Fruit fly (Drosophila melanogaster): Measurements from ENCODE around the gene Nepl19.

The Nepl19 gene

dm6 chr3R:28859058-28859526 lies 20.8 kb downstream of the Nepl19 start, which contains the start of gene Inx3 (continued):
- TF ChIP-seq B-H1 (GFP tag; IDR thresholded peaks at IDR 0.05), result no peak
- 0 out of 3 replicates have a peak, but pooled peaks have one; percentile 24 for TF ChIP-seq CG6791 (GFP tag; IDR thresholded peaks at IDR 0.05; ENCODE audit: partially characterized antibody)
- no peak for TF ChIP-seq ems (GFP tag; optimal IDR thresholded peaks at IDR 0.05)
- TF ChIP-seq CG8290 (GFP tag; optimal IDR thresholded peaks at IDR 0.05), result no peak
- no peak for TF ChIP-seq CG8290 (tag; optimal IDR thresholded peaks at IDR 0.05)
- no peak for TF ChIP-seq MBD-R2 (GFP tag; IDR thresholded peaks at IDR 0.05)
- no peak for TF ChIP-seq bsh (GFP tag; optimal IDR thresholded peaks at IDR 0.05)
- TF ChIP-seq HmgZ (tag; optimal IDR thresholded peaks at IDR 0.05), result no peak
- no peak for TF ChIP-seq CG10147 (GFP tag; optimal IDR thresholded peaks at IDR 0.05)
- no peak for TF ChIP-seq corto (GFP tag; optimal IDR thresholded peaks at IDR 0.05)
- TF ChIP-seq CG17829 (tag; optimal IDR thresholded peaks at IDR 0.05), result peak; percentile 35
- TF ChIP-seq tio (GFP tag; optimal IDR thresholded peaks at IDR 0.05), result no peak
- no peak for TF ChIP-seq nau (GFP tag; optimal IDR thresholded peaks at IDR 0.05)
- TF ChIP-seq CG9876 (GFP tag; optimal IDR thresholded peaks at IDR 0.05), result no peak
- no peak for TF ChIP-seq nerfin-2 (GFP tag; IDR thresholded peaks at IDR 0.05; ENCODE audit: partially characterized antibody)
- no peak for TF ChIP-seq ttk (GFP tag; IDR thresholded peaks at IDR 0.05)
- no peak for TF ChIP-seq da (GFP tag; optimal IDR thresholded peaks at IDR 0.05)
- TF ChIP-seq wek (GFP tag; optimal IDR thresholded peaks at IDR 0.05), result peak; percentile 4
- no peak for TF ChIP-seq NC2α (GFP tag; optimal IDR thresholded peaks at IDR 0.05)
- no peak for TF ChIP-seq CG31365 (tag; optimal IDR thresholded peaks at IDR 0.05)
- TF ChIP-seq maf-S (GFP tag; optimal IDR thresholded peaks at IDR 0.05), result no peak
- no peak for TF ChIP-seq CG1792 (GFP tag; optimal IDR thresholded peaks at IDR 0.05)
- no peak for TF ChIP-seq esg (GFP tag; conservative IDR thresholded peaks at IDR 0.05)

dm6 chr3R:28858241-28858647 lies 21.7 kb downstream of the Nepl19 start:
- TF ChIP-seq da (GFP tag; optimal IDR thresholded peaks at IDR 0.05) (no peak), CG10321 (GFP tag; IDR thresholded peaks at IDR 0.05) (peak; percentile 94), Hand (GFP tag; optimal IDR thresholded peaks at IDR 0.05) (no peak), vfl (GFP tag; optimal IDR thresholded peaks at IDR 0.05) (no peak), Mrtf (GFP tag; IDR thresholded peaks at IDR 0.05) (no peak), en (GFP tag; optimal IDR thresholded peaks at IDR 0.05) (no peak), Max (GFP tag; optimal IDR thresholded peaks at IDR 0.05) (no peak), CG3838 (GFP tag; optimal IDR thresholded peaks at IDR 0.05) (no peak), gt (GFP tag; IDR thresholded peaks at IDR 0.05) (no peak), kni (GFP tag; optimal IDR thresholded peaks at IDR 0.05) (peak; percentile 8), Hey (tag; optimal IDR thresholded peaks at IDR 0.05) (no peak), H2.0 (GFP tag; IDR thresholded peaks at IDR 0.05) (no peak), Opbp (GFP tag; IDR thresholded peaks at IDR 0.05; ENCODE audit: partially characterized antibody) (no peak; the same call in 2 of the 3 replicates), twi (tag; optimal IDR thresholded peaks at IDR 0.05) (no peak), slou (GFP tag; optimal IDR thresholded peaks at IDR 0.05) (no peak), HmgD (GFP tag; optimal IDR thresholded peaks at IDR 0.05) (no peak), CG14965 (GFP tag; optimal IDR thresholded peaks at IDR 0.05; ENCODE audit: borderline replicate concordance) (no peak), Dad (GFP tag; optimal IDR thresholded peaks at IDR 0.05) (no peak), dati (GFP tag; IDR thresholded peaks at IDR 0.05) (no peak), stwl (tag; optimal IDR thresholded peaks at IDR 0.05) (peak; percentile 35), CG4282 (GFP tag; optimal IDR thresholded peaks at IDR 0.05) (no peak), CG8290 (GFP tag; optimal IDR thresholded peaks at IDR 0.05) (peak; percentile 24), CG8290 (tag; optimal IDR thresholded peaks at IDR 0.05) (no peak), prd (optimal IDR thresholded peaks at IDR 0.05) (no peak), prd (GFP tag; IDR thresholded peaks at IDR 0.05) (no peak), CG31388 (GFP tag; optimal IDR thresholded peaks at IDR 0.05) (no peak), CG34376 (GFP tag; optimal IDR thresholded peaks at IDR 0.05) (no peak), CG16863 (GFP tag; optimal IDR thresholded peaks at IDR 0.05) (no peak), Antp (GFP tag; optimal IDR thresholded peaks at IDR 0.05) (no peak), Elba2 (GFP tag; optimal IDR thresholded peaks at IDR 0.05) (no peak), CG2678 (tag; optimal IDR thresholded peaks at IDR 0.05) (no peak), zfh1 (GFP tag; IDR thresholded peaks at IDR 0.05) (no peak)

Measured in whole organism, embryonic.